Fruit fly (Drosophila melanogaster) whole organism, embryonic: ENCODE results near the gene CG43346.

Experiments
- Awh ChIP-seq: fragments of 200-800 bp; sonication (Bioruptor generic); IDR thresholded peaks from 2 replicates; pipeline ENCODE4, ENCODE4 v1.3.6; 2022; ENCODE audit warnings: missing biosample characterization, missing genetic modification characterization
- CG10565 ChIP-seq: fragments of 200-800 bp; sonication (Bioruptor generic); optimal IDR thresholded peaks from 3 replicates; lab custom pipeline; 2016; ENCODE audit warnings: missing biosample characterization, mild to moderate bottlenecking, missing genetic modification characterization
- CG10959 ChIP-seq: fragments of 200-800 bp; sonication (Bioruptor generic); IDR thresholded peaks from 2 replicates; pipeline ENCODE4 v1.3.6; 2022; ENCODE audit warnings: missing biosample characterization, missing genetic modification characterization
- CG11247 ChIP-seq: fragments of 200-800 bp; sonication (Bioruptor generic); IDR thresholded peaks from 2 replicates; pipeline ENCODE4 v1.3.6; 2022; ENCODE audit warnings: missing biosample characterization, missing genetic modification characterization
- CG11695 ChIP-seq: fragments of 200-800 bp; sonication (Bioruptor generic); IDR thresholded peaks from 3 replicates; pipeline ENCODE4 v1.3.6; 2022; ENCODE audit warnings: missing biosample characterization, missing genetic modification characterization
- CG14667 ChIP-seq: fragments of 200-800 bp; sonication (Bioruptor generic); IDR thresholded peaks from 2 replicates; pipeline ENCODE4 v1.3.6; 2022; ENCODE audit warnings: missing biosample characterization, missing genetic modification characterization
- CG3407 ChIP-seq: fragments of 200-800 bp; sonication (Bioruptor generic); optimal IDR thresholded peaks from 2 replicates; lab custom pipeline; 2018; ENCODE audit warnings: missing biosample characterization, mild to moderate bottlenecking, missing genetic modification characterization
- CG34224 ChIP-seq: fragments of 200-800 bp; sonication (Bioruptor generic); IDR thresholded peaks from 3 replicates; pipeline ENCODE4 v1.3.6; 2022; ENCODE audit warnings: missing biosample characterization, missing genetic modification characterization; ENCODE audit not compliant: partially characterized antibody
- CG4328 ChIP-seq: fragments of 200-800 bp; sonication (Bioruptor generic); optimal IDR thresholded peaks from 3 replicates; lab custom pipeline; 2017; ENCODE audit warnings: missing biosample characterization, missing genetic modification reagents, missing genetic modification characterization
- CG4404 ChIP-seq: fragments of 200-800 bp; sonication (Bioruptor generic); IDR thresholded peaks from 2 replicates; pipeline ENCODE4 v1.3.6; 2022; ENCODE audit warnings: missing biosample characterization, missing genetic modification characterization
- CG4617 ChIP-seq: fragments of 200-800 bp; sonication (Bioruptor generic); optimal IDR thresholded peaks from 3 replicates; lab custom pipeline; 2016; ENCODE audit warnings: missing biosample characterization, missing genetic modification characterization, borderline replicate concordance
- CG7786 ChIP-seq: fragments of 200-800 bp; sonication (Bioruptor generic); optimal IDR thresholded peaks from 2 replicates; lab custom pipeline; 2016; ENCODE audit warnings: missing biosample characterization, missing genetic modification characterization
- CG8089 ChIP-seq: fragments of 200-800 bp; sonication (Bioruptor generic); optimal IDR thresholded peaks from 3 replicates; lab custom pipeline; 2016; ENCODE audit warnings: missing biosample characterization, missing genetic modification characterization
- CG8924 ChIP-seq: fragments of 200-800 bp; optimal IDR thresholded peaks from 3 replicates; lab custom pipeline; 2019; ENCODE audit warnings: missing biosample characterization, mild to moderate bottlenecking, missing genetic modification characterization, moderate library complexity
- D19B ChIP-seq: fragments of 200-800 bp; sonication (Bioruptor generic); optimal IDR thresholded peaks from 2 replicates; lab custom pipeline; 2017; ENCODE audit warnings: missing biosample characterization, mild to moderate bottlenecking, missing genetic modification characterization
- Dbx ChIP-seq: fragments of 200-800 bp; sonication (Bioruptor generic); IDR thresholded peaks from 3 replicates; pipeline ENCODE4 v1.3.6; 2022; ENCODE audit warnings: missing biosample characterization, missing genetic modification characterization
- Hey ChIP-seq: fragments of 200-800 bp; sonication (Bioruptor generic); optimal IDR thresholded peaks from 3 replicates; lab custom pipeline; 2018; ENCODE audit warnings: missing biosample characterization, mild to moderate bottlenecking, missing genetic modification characterization
- Hmx ChIP-seq: fragments of 200-800 bp; sonication (Bioruptor generic); optimal IDR thresholded peaks from 2 replicates; lab custom pipeline; 2016; ENCODE audit warnings: missing biosample characterization, missing genetic modification characterization
- Kr ChIP-seq: fragments of 200-800 bp; sonication (Bioruptor generic); optimal IDR thresholded peaks from 2 replicates; lab custom pipeline; 2017; ENCODE audit warnings: missing biosample characterization, mild to moderate bottlenecking, missing genetic modification characterization
- Med ChIP-seq: fragments of 200-800 bp; sonication (Bioruptor generic); peaks from one replicate; lab custom pipeline; 2016; ENCODE audit warnings: missing biosample characterization, missing genetic modification characterization, mild to moderate bottlenecking, inconsistent platforms, moderate library complexity
- Myb ChIP-seq: fragments of 200-800 bp; sonication (Bioruptor generic); optimal IDR thresholded peaks from 2 replicates; lab custom pipeline; 2016; ENCODE audit warnings: missing biosample characterization, missing genetic modification characterization
- NC2β ChIP-seq: fragments of 200-800 bp; sonication (Bioruptor generic); optimal IDR thresholded peaks from 2 replicates; lab custom pipeline; 2016; ENCODE audit warnings: missing biosample characterization, missing genetic modification characterization
- Nf-YC ChIP-seq: fragments of 200-800 bp; optimal IDR thresholded peaks from 3 replicates; lab custom pipeline; 2019; ENCODE audit warnings: missing biosample characterization, mild to moderate bottlenecking, missing genetic modification characterization, moderate library complexity
- Oaz ChIP-seq: fragments of 200-800 bp; sonication (Bioruptor generic); IDR thresholded peaks from 2 replicates; pipeline ENCODE4 v1.3.6; 2022; ENCODE audit warnings: missing biosample characterization, missing genetic modification characterization
- PHDP ChIP-seq: fragments of 200-800 bp; sonication (Bioruptor generic); optimal IDR thresholded peaks from 3 replicates; lab custom pipeline; 2018; ENCODE audit warnings: missing biosample characterization, mild to moderate bottlenecking, missing genetic modification characterization, moderate library complexity
- Rx ChIP-seq: fragments of 200-800 bp; sonication (Bioruptor generic); IDR thresholded peaks from 2 replicates; pipeline ENCODE4 v1.3.6; 2022; ENCODE audit warnings: missing biosample characterization, missing genetic modification characterization
- Sin3A ChIP-seq: fragments of >200 bp; optimal IDR thresholded peaks from 2 replicates; lab custom pipeline; 2018
- Sry-β ChIP-seq: fragments of 200-800 bp; sonication (Bioruptor generic); optimal IDR thresholded peaks from 2 replicates; lab custom pipeline; 2018; ENCODE audit warnings: missing biosample characterization, mild to moderate bottlenecking, missing genetic modification characterization, moderate library complexity
- Sry-δ ChIP-seq: fragments of 200-800 bp; sonication (Bioruptor generic); optimal IDR thresholded peaks from 2 replicates; lab custom pipeline; 2016; ENCODE audit warnings: missing biosample characterization, missing genetic modification characterization
- ato ChIP-seq: fragments of 200-800 bp; sonication (Bioruptor generic); IDR thresholded peaks from 2 replicates; pipeline ENCODE4 v1.3.6; 2022; ENCODE audit warnings: missing biosample characterization, missing genetic modification characterization; ENCODE audit not compliant: partially characterized antibody
- bab2 ChIP-seq: fragments of 200-800 bp; sonication (Bioruptor generic); optimal IDR thresholded peaks from 2 replicates; lab custom pipeline; 2016; ENCODE audit warnings: missing biosample characterization, missing genetic modification characterization
- bowl ChIP-seq: fragments of 200-800 bp; sonication (Bioruptor generic); IDR thresholded peaks from 2 replicates; pipeline ENCODE4 v1.3.6; 2022; ENCODE audit warnings: missing biosample characterization, missing genetic modification characterization
- bsh ChIP-seq, 2 experiments: fragments of 200-800 bp; sonication (Bioruptor generic); optimal IDR thresholded peaks; 2 replicates each; lab custom pipeline; 2017 to 2018; ENCODE audit warnings: mild to moderate bottlenecking in 2 of 2, missing biosample characterization in 2 of 2, missing genetic modification characterization in 2 of 2, moderate library complexity in 1 of 2
- chn ChIP-seq: fragments of 200-800 bp; sonication (Bioruptor generic); optimal IDR thresholded peaks from 2 replicates; lab custom pipeline; 2016; ENCODE audit warnings: missing biosample characterization, missing genetic modification characterization
- corto ChIP-seq: fragments of 200-800 bp; sonication (Bioruptor generic); optimal IDR thresholded peaks from 2 replicates; lab custom pipeline; 2016; ENCODE audit warnings: missing biosample characterization, mild to moderate bottlenecking, missing genetic modification characterization, moderate library complexity
- dati ChIP-seq: fragments of 200-800 bp; sonication (Bioruptor generic); IDR thresholded peaks from 2 replicates; pipeline ENCODE4 v1.3.6; 2022; ENCODE audit warnings: missing biosample characterization, missing genetic modification characterization
- disco-r ChIP-seq: fragments of 200-800 bp; sonication (Bioruptor generic); optimal IDR thresholded peaks from 2 replicates; lab custom pipeline; 2016; ENCODE audit warnings: missing biosample characterization, missing genetic modification characterization
- lab ChIP-seq: fragments of 200-800 bp; sonication (Bioruptor generic); optimal IDR thresholded peaks from 3 replicates; lab custom pipeline; 2017; ENCODE audit warnings: missing biosample characterization, missing genetic modification characterization, mild to moderate bottlenecking, moderate library complexity, missing genetic modification reagents
- onecut ChIP-seq: fragments of 200-800 bp; sonication (Bioruptor generic); IDR thresholded peaks from 2 replicates; pipeline ENCODE4 v1.3.6; 2022; ENCODE audit warnings: missing biosample characterization, missing genetic modification characterization
- psq ChIP-seq: fragments of 200-800 bp; sonication (Bioruptor generic); optimal IDR thresholded peaks from 2 replicates; lab custom pipeline; 2017; ENCODE audit warnings: missing biosample characterization, missing genetic modification characterization
- run ChIP-seq: fragments of 200-800 bp; sonication (Bioruptor generic); optimal IDR thresholded peaks from 3 replicates; lab custom pipeline; 2018; ENCODE audit warnings: missing biosample characterization, mild to moderate bottlenecking, missing genetic modification characterization
- sens-2 ChIP-seq: fragments of 200-800 bp; sonication (Bioruptor generic); IDR thresholded peaks from 2 replicates; pipeline ENCODE4 v1.3.6; 2022; ENCODE audit warnings: missing biosample characterization, missing genetic modification characterization
- tap ChIP-seq: fragments of 200-800 bp; optimal IDR thresholded peaks from 3 replicates; lab custom pipeline; 2019; ENCODE audit warnings: missing biosample characterization, mild to moderate bottlenecking, missing genetic modification characterization, moderate library complexity
- tio ChIP-seq: fragments of 200-800 bp; sonication (Bioruptor generic); optimal IDR thresholded peaks from 2 replicates; lab custom pipeline; 2017; ENCODE audit warnings: missing biosample characterization, missing genetic modification characterization, inconsistent platforms
- trem ChIP-seq: fragments of 200-800 bp; optimal IDR thresholded peaks from 3 replicates; lab custom pipeline; 2019; ENCODE audit warnings: missing biosample characterization, mild to moderate bottlenecking, missing genetic modification characterization, moderate library complexity
- vvl ChIP-seq: fragments of 200-800 bp; sonication (Bioruptor generic); IDR thresholded peaks from 2 replicates; pipeline ENCODE4 v1.3.6; 2022; ENCODE audit warnings: missing biosample characterization, missing genetic modification characterization
- wek ChIP-seq: fragments of 200-800 bp; sonication (Bioruptor generic); optimal IDR thresholded peaks from 3 replicates; lab custom pipeline; 2018; ENCODE audit warnings: missing biosample characterization, mild to moderate bottlenecking, missing genetic modification characterization, moderate library complexity
- zf30C ChIP-seq: fragments of 200-800 bp; sonication (Bioruptor generic); optimal IDR thresholded peaks from 3 replicates; lab custom pipeline; 2018; ENCODE audit warnings: missing biosample characterization, mild to moderate bottlenecking, missing genetic modification characterization

CG43346 gene

DNA sequence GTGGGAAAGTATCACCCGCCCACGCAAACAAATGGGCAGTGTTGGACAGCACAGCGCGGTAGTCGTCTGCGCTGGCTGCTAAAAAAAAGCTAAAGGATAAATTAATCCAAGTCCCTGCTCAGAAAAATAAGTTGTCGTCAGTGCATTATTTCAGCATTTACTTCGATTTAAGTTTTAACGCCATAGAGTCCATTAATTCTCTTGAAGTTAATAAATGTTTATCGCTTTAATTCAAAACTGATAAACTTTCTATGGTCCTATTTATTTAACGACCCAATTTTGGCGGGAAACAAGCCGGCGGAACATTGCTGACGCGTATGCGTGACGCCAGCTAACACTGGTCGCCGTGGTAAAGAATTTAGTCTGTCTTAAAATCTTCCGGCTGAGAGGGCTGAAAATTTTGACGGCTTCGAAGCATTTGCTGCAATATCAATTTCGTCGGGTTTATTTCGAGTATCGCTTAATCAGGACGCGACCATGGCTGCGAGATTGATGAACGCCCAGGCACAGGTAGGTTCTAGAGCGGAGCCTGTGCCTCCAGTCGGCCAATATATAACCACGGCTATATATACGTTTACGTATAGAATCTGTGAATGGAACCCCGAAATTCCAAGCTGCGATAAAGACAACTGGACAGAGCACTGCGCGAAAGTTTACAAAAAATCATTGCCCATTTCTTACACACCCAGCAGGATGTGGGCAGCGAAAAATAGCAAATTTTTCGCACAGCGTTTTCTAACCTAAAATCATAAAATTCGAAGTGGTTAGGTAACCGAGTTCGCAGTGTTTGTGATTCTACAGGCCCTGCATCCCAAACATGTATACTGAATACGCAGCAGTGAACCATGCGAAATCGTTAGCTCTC, at the start of gene CG43346, which contains the start of the genes mAcon1 and CG43345 (continued):
- no peak for TF ChIP-seq run (tag; lab: Kevin White, UChicago)
- TF ChIP-seq tap (tag; lab: Kevin White, UChicago): no peak
- peak; percentile 98 for TF ChIP-seq Med (GFP tag; lab: Kevin White, UChicago)
- peak; percentile 63 for TF ChIP-seq CG4617
- no peak for TF ChIP-seq corto
- peak; percentile 87 for TF ChIP-seq Myb (GFP tag; lab: Kevin White, UChicago)
- no peak; the same call in none of the 2 replicates for TF ChIP-seq onecut (GFP tag; lab: Robert Waterston, UW)
- no peak for TF ChIP-seq Hey (tag; lab: Kevin White, UChicago)
- TF ChIP-seq chn (GFP tag; lab: Kevin White, UChicago): peak; percentile 86
- 0 out of 2 replicates have a peak, but pooled peaks have one; percentile 33 for TF ChIP-seq Rx (GFP tag; lab: Robert Waterston, UW)
- peak; percentile 19 to 59 for TF ChIP-seq bsh (GFP tag; optimal IDR thresholded peaks at IDR 0.05; lab: Kevin White, UChicago)
- peak; percentile 90 for TF ChIP-seq CG7786
- no peak for TF ChIP-seq Awh (GFP tag; lab: Robert Waterston, UW)
- no peak for TF ChIP-seq Kr (GFP tag; lab: Kevin White, UChicago)
- peak; percentile 80 for TF ChIP-seq CG4404
- peak; percentile 59 for TF ChIP-seq PHDP (tag; lab: Kevin White, UChicago)
- TF ChIP-seq CG4328 (GFP tag; lab: Kevin White, UChicago): peak; percentile 77
- TF ChIP-seq tio (GFP tag; lab: Kevin White, UChicago): no peak
- TF ChIP-seq Oaz (GFP tag; lab: Robert Waterston, UW): no peak
- TF ChIP-seq Hmx (GFP tag; lab: Kevin White, UChicago): peak; percentile 34
- TF ChIP-seq CG10565: peak; percentile 16
- TF ChIP-seq vvl: peak; percentile 27; the same call in 1 of the 2 replicates
- no peak for TF ChIP-seq lab (GFP tag; lab: Kevin White, UChicago)
- peak; percentile 53; the same call in 1 of the 2 replicates for TF ChIP-seq CG10959 (GFP tag; lab: Robert Waterston, UW)
- TF ChIP-seq trem (tag; lab: Kevin White, UChicago): peak; percentile 79
- TF ChIP-seq Nf-YC (tag; lab: Kevin White, UChicago): no peak
- TF ChIP-seq CG8924 (tag; lab: Kevin White, UChicago): no peak
- TF ChIP-seq Sin3A (lab: Kevin White, UChicago): peak; percentile 97
- peak; percentile 67 for TF ChIP-seq disco-r (GFP tag; lab: Kevin White, UChicago)
- no peak for TF ChIP-seq sens-2 (GFP tag; lab: Robert Waterston, UW)
- TF ChIP-seq CG8089 (GFP tag; lab: Kevin White, UChicago): peak; percentile 73
- peak; percentile 99 for TF ChIP-seq Sry-β
- TF ChIP-seq Dbx (GFP tag; lab: Robert Waterston, UW): peak; percentile 86
- no peak for TF ChIP-seq CG11695 (GFP tag; lab: Robert Waterston, UW)
- TF ChIP-seq ato (GFP tag; lab: Robert Waterston, UW): no peak
- TF ChIP-seq bowl (GFP tag; lab: Robert Waterston, UW): no peak
- peak; percentile 67 for TF ChIP-seq Sry-δ (GFP tag; lab: Kevin White, UChicago)
- TF ChIP-seq wek (GFP tag; lab: Kevin White, UChicago): no peak
- no peak for TF ChIP-seq CG3407 (GFP tag; lab: Kevin White, UChicago)
- no peak for TF ChIP-seq zf30C (GFP tag; lab: Kevin White, UChicago)
- TF ChIP-seq psq (GFP tag; lab: Kevin White, UChicago): peak; percentile 6
- TF ChIP-seq dati (GFP tag; lab: Robert Waterston, UW): no peak
- 0 out of 2 replicates have a peak, but pooled peaks have one; percentile 39 for TF ChIP-seq CG14667
- peak; percentile 80 for TF ChIP-seq NC2β (GFP tag; lab: Kevin White, UChicago)
- no peak for TF ChIP-seq CG34224 (GFP tag; lab: Robert Waterston, UW)
- peak; percentile 85 for TF ChIP-seq bab2
- TF ChIP-seq D19B (GFP tag; lab: Kevin White, UChicago): peak; percentile 66
- TF ChIP-seq CG11247 (GFP tag; lab: Robert Waterston, UW): peak; percentile 46; the same call in 1 of the 2 replicates
